Worm (Caenorhabditis elegans) whole organism, L1 larva: ENCODE results near the gene clp-9.

Source experiments
- ceh-82 ChIP-seq, 3 experiments: fragments of 150-350 bp in 1 of 3; sonication (generic microtip) in 2 of 3; optimal IDR thresholded peaks; 2 replicates each; lab custom pipeline; 2014 to 2017; ENCODE audit warnings: missing biosample characterization in 3 of 3, missing genetic modification characterization in 3 of 3
- fkh-8 ChIP-seq: sonication (generic microtip); optimal IDR thresholded peaks from 2 replicates; lab custom pipeline; 2016; ENCODE audit warnings: mild to moderate bottlenecking, missing genetic modification characterization, missing compliant biosample characterization
- fos-1 ChIP-seq: fragments of 150-350 bp; optimal IDR thresholded peaks from 2 replicates; lab custom pipeline; 2014; ENCODE audit warnings: missing biosample characterization, missing genetic modification characterization
- lin-39 ChIP-seq: fragments of 150-350 bp; optimal IDR thresholded peaks from 2 replicates; lab custom pipeline; 2014; ENCODE audit warnings: missing biosample characterization, missing genetic modification reagents, missing genetic modification characterization
- nhr-237 ChIP-seq: fragments of 150-350 bp; optimal IDR thresholded peaks from 2 replicates; lab custom pipeline; 2014; ENCODE audit warnings: missing biosample characterization, missing genetic modification characterization
- unc-62 ChIP-seq: fragments of 150-350 bp; optimal IDR thresholded peaks from 2 replicates; lab custom pipeline; 2014; ENCODE audit warnings: missing biosample characterization, missing genetic modification reagents, missing genetic modification characterization
- zag-1 ChIP-seq: fragments of 150-350 bp; optimal IDR thresholded peaks from 2 replicates; lab custom pipeline; 2014; ENCODE audit warnings: missing biosample characterization, missing genetic modification characterization
- ztf-11 ChIP-seq, 2 experiments: sonication (generic microtip); optimal IDR thresholded peaks; 2 replicates each; lab custom pipeline; 2016 to 2017; ENCODE audit warnings: missing genetic modification characterization in 2 of 2, missing biosample characterization in 1 of 2, missing compliant biosample characterization in 1 of 2

ce11 chrV:9915021-9915420, 29.3 kb upstream of the clp-9 start, which contains the start of gene mec-9:
- TF ChIP-seq unc-62 (GFP tag; lab: Kevin White, UChicago) = no peak
- TF ChIP-seq ceh-82 (tag; optimal IDR thresholded peaks at IDR 0.05; lab: Kevin White, UChicago) = no peak
- TF ChIP-seq fos-1 (tag; lab: Kevin White, UChicago) = no peak
- TF ChIP-seq fkh-8 (tag; lab: Kevin White, UChicago) = no peak
- no peak for TF ChIP-seq nhr-237
- TF ChIP-seq zag-1 (tag; lab: Kevin White, UChicago) = no peak
- no peak for TF ChIP-seq lin-39 (tag; lab: Kevin White, UChicago)
- TF ChIP-seq ztf-11 (tag; optimal IDR thresholded peaks at IDR 0.05; lab: Kevin White, UChicago) = no peak
